Worm (Caenorhabditis elegans) whole organism, young adult: ENCODE measurements around the gene egl-2.

Source experiments
- B0261.1 ChIP-seq: sonication (generic microtip); optimal IDR thresholded peaks from 2 replicates; lab custom pipeline; 2016; ENCODE audit warnings: mild to moderate bottlenecking, missing genetic modification characterization, moderate library complexity, missing compliant biosample characterization
- C06A6.2 ChIP-seq: fragments of 200-800 bp; sonication (Bioruptor generic); conservative IDR thresholded peaks from 2 replicates; pipeline ENCODE4 v1.3.6; 2022; ENCODE audit warnings: missing genetic modification characterization, missing compliant biosample characterization
- F33H1.4 ChIP-seq: fragments of 200-800 bp; sonication (Bioruptor generic); IDR thresholded peaks from 2 replicates; pipeline ENCODE4 v1.3.6; 2022; ENCODE audit warnings: missing genetic modification reagents, missing genetic modification characterization, missing compliant biosample characterization
- F37B4.10 ChIP-seq: fragments of 200-800 bp; sonication (Bioruptor generic); IDR thresholded peaks from 2 replicates; pipeline ENCODE4 v1.3.6; 2022; ENCODE audit warnings: missing genetic modification characterization, missing compliant biosample characterization
- F55B11.4 ChIP-seq: sonication (generic microtip); optimal IDR thresholded peaks from 2 replicates; lab custom pipeline; 2016; ENCODE audit warnings: missing compliant biosample characterization, missing genetic modification characterization, borderline replicate concordance; ENCODE audit not compliant: insufficient read depth
- K12H6.12 ChIP-seq: fragments of 200-800 bp; sonication (Bioruptor generic); optimal IDR thresholded peaks from 2 replicates; lab custom pipeline; 2018; ENCODE audit warnings: mild to moderate bottlenecking, missing genetic modification characterization, missing compliant biosample characterization
- T07F8.4 ChIP-seq: sonication (generic microtip); optimal IDR thresholded peaks from 2 replicates; lab custom pipeline; 2016; ENCODE audit warnings: mild to moderate bottlenecking, missing genetic modification characterization, moderate library complexity, missing compliant biosample characterization
- T26A5.8 ChIP-seq: sonication (generic microtip); optimal IDR thresholded peaks from 2 replicates; lab custom pipeline; 2016; ENCODE audit warnings: missing genetic modification characterization, missing compliant biosample characterization
- Y53G8AR.9 ChIP-seq: fragments of 200-800 bp; sonication (Bioruptor generic); conservative IDR thresholded peaks from 2 replicates; pipeline ENCODE4 v1.3.6; 2022; ENCODE audit warnings: missing genetic modification reagents, missing genetic modification characterization, missing compliant biosample characterization
- aptf-3 ChIP-seq: fragments of 200-800 bp; sonication (Bioruptor generic); IDR thresholded peaks from 2 replicates; pipeline ENCODE4 v1.3.6; 2022; ENCODE audit warnings: missing genetic modification characterization, missing compliant biosample characterization
- bed-1 ChIP-seq: fragments of 200-800 bp; sonication (Bioruptor generic); IDR thresholded peaks from 2 replicates; pipeline ENCODE4 v1.3.6; 2022; ENCODE audit warnings: missing genetic modification reagents, missing genetic modification characterization, missing compliant biosample characterization
- bed-2 ChIP-seq: fragments of 200-800 bp; sonication (Bioruptor generic); IDR thresholded peaks from 2 replicates; pipeline ENCODE4 v1.3.6; 2022; ENCODE audit warnings: missing genetic modification reagents, missing genetic modification characterization, missing compliant biosample characterization
- ceh-58 ChIP-seq: fragments of 200-800 bp; sonication (Bioruptor generic); IDR thresholded peaks from 2 replicates; pipeline ENCODE4 v1.3.6; 2022; ENCODE audit warnings: missing genetic modification characterization, missing compliant biosample characterization
- dox-1 ChIP-seq: fragments of 200-800 bp; sonication (Bioruptor generic); IDR thresholded peaks from 2 replicates; pipeline ENCODE4 v1.3.6; 2022; ENCODE audit warnings: missing genetic modification reagents, missing genetic modification characterization, missing compliant biosample characterization
- egrh-3 ChIP-seq: fragments of 200-800 bp; sonication (Bioruptor generic); IDR thresholded peaks from 2 replicates; pipeline ENCODE4 v1.3.6; 2022; ENCODE audit warnings: missing genetic modification reagents, missing genetic modification characterization, missing compliant biosample characterization
- hmg-20 ChIP-seq: fragments of 200-800 bp; sonication (Bioruptor generic); IDR thresholded peaks from 2 replicates; pipeline ENCODE4 v1.3.6; 2022; ENCODE audit warnings: missing genetic modification reagents, missing genetic modification characterization, missing compliant biosample characterization
- hrde-1 ChIP-seq: sonication (generic microtip); optimal IDR thresholded peaks from 2 replicates; lab custom pipeline; 2016; ENCODE audit warnings: missing genetic modification characterization, mild to moderate bottlenecking, missing compliant biosample characterization, moderate library complexity, missing genotype, missing genetic modification reagents, borderline replicate concordance
- hsf-1 ChIP-seq: fragments of 200-800 bp; sonication (Bioruptor generic); IDR thresholded peaks from 2 replicates; pipeline ENCODE4 v1.3.6; 2022; ENCODE audit warnings: missing genetic modification reagents, missing genetic modification characterization, missing compliant biosample characterization
- lag-1 ChIP-seq: fragments of 200-800 bp; sonication (Bioruptor generic); IDR thresholded peaks from 2 replicates; pipeline ENCODE4 v1.3.6; 2022; ENCODE audit warnings: missing genetic modification reagents, missing genetic modification characterization, missing compliant biosample characterization
- let-526 ChIP-seq: fragments of 200-800 bp; sonication (Bioruptor generic); IDR thresholded peaks from 2 replicates; pipeline ENCODE4 v1.3.6; 2022; ENCODE audit warnings: missing genetic modification reagents, missing genetic modification characterization, missing compliant biosample characterization
- let-607 ChIP-seq, 2 experiments: fragments of 200-800 bp in 1 of 2; sonication (Bioruptor generic) in 1 of 2; sonication (generic microtip) in 1 of 2; optimal IDR thresholded peaks; 2 replicates each; lab custom pipeline; 2016 to 2018; ENCODE audit warnings: mild to moderate bottlenecking in 2 of 2, missing compliant biosample characterization in 2 of 2, missing genetic modification characterization in 2 of 2, moderate library complexity in 2 of 2, missing genotype in 1 of 2
- lir-1 ChIP-seq: fragments of 200-800 bp; sonication (Bioruptor generic); conservative IDR thresholded peaks from 2 replicates; pipeline ENCODE4 v1.3.6; 2022; ENCODE audit warnings: missing genetic modification reagents, missing genetic modification characterization, missing compliant biosample characterization
- lsy-27 ChIP-seq: sonication (generic microtip); optimal IDR thresholded peaks from 2 replicates; lab custom pipeline; 2017; ENCODE audit warnings: missing genetic modification characterization, mild to moderate bottlenecking, missing compliant biosample characterization, antibody characterized with exemption, missing genotype, borderline replicate concordance; ENCODE audit not compliant: insufficient read depth
- mcd-1 ChIP-seq: fragments of 200-800 bp; sonication (Bioruptor generic); IDR thresholded peaks from 2 replicates; pipeline ENCODE4 v1.3.6; 2022; ENCODE audit warnings: missing genetic modification reagents, missing genetic modification characterization, missing compliant biosample characterization
- mel-28 ChIP-seq: sonication (generic microtip); optimal IDR thresholded peaks from 2 replicates; lab custom pipeline; 2016; ENCODE audit warnings: borderline replicate concordance, mild to moderate bottlenecking, missing genetic modification characterization, missing compliant biosample characterization
- mes-4 ChIP-seq: sonication (generic microtip); optimal IDR thresholded peaks from 2 replicates; lab custom pipeline; 2016; ENCODE audit warnings: missing genotype, missing genetic modification characterization, missing compliant biosample characterization
- nhr-179 ChIP-seq: sonication (generic microtip); optimal IDR thresholded peaks from 2 replicates; lab custom pipeline; 2016; ENCODE audit warnings: mild to moderate bottlenecking, missing genetic modification characterization, missing compliant biosample characterization
- nhr-80 ChIP-seq: sonication (generic microtip); optimal IDR thresholded peaks from 2 replicates; lab custom pipeline; 2016; ENCODE audit warnings: missing genetic modification characterization, missing compliant biosample characterization
- rcor-1 ChIP-seq: fragments of 200-800 bp; sonication (Bioruptor generic); IDR thresholded peaks from 2 replicates; pipeline ENCODE4 v1.3.6; 2022; ENCODE audit warnings: missing genetic modification reagents, missing genetic modification characterization, missing compliant biosample characterization
- rec-8 ChIP-seq, 2 experiments: sonication (generic microtip); optimal IDR thresholded peaks; 2 replicates each; lab custom pipeline; 2016; ENCODE audit warnings: mild to moderate bottlenecking in 2 of 2, missing genetic modification characterization in 2 of 2, missing genetic modification reagents in 2 of 2, missing genotype in 2 of 2, missing biosample characterization in 1 of 2, missing compliant biosample characterization in 1 of 2, moderate library complexity in 1 of 2
- sea-2 ChIP-seq: fragments of 200-800 bp; sonication (Bioruptor generic); IDR thresholded peaks from 2 replicates; pipeline ENCODE4 v1.3.6; 2022; ENCODE audit warnings: missing genetic modification characterization, missing compliant biosample characterization
- snpc-4 ChIP-seq, 5 experiments: fragments of 150-350 bp in 1 of 5; sonication (generic microtip) in 4 of 5; optimal IDR thresholded peaks; 2 replicates each; lab custom pipeline; 2014 to 2018; ENCODE audit warnings: missing genetic modification characterization in 5 of 5, missing biosample characterization in 3 of 5, antibody characterized with exemption in 2 of 5, mild to moderate bottlenecking in 2 of 5, missing compliant biosample characterization in 2 of 5, missing genotype in 2 of 5, moderate library complexity in 2 of 5, missing genetic modification reagents in 1 of 5
- tbx-9 ChIP-seq: sonication (generic microtip); optimal IDR thresholded peaks from 2 replicates; lab custom pipeline; 2016; ENCODE audit warnings: borderline replicate concordance, missing genetic modification characterization, inconsistent platforms, missing compliant biosample characterization
- zfh-2 ChIP-seq: fragments of 200-800 bp; sonication (Bioruptor generic); conservative IDR thresholded peaks from 2 replicates; pipeline ENCODE4 v1.3.6; 2022; ENCODE audit warnings: missing genetic modification reagents, missing genetic modification characterization, missing compliant biosample characterization
- ztf-25 ChIP-seq: fragments of 200-800 bp; sonication (Bioruptor generic); IDR thresholded peaks from 2 replicates; pipeline ENCODE4 v1.3.6; 2022; ENCODE audit warnings: missing genetic modification reagents, missing genetic modification characterization, missing compliant biosample characterization
- ztf-26 ChIP-seq: sonication (generic microtip); optimal IDR thresholded peaks from 2 replicates; lab custom pipeline; 2017; ENCODE audit warnings: missing genetic modification characterization, missing compliant biosample characterization

Gene egl-2

DNA sequence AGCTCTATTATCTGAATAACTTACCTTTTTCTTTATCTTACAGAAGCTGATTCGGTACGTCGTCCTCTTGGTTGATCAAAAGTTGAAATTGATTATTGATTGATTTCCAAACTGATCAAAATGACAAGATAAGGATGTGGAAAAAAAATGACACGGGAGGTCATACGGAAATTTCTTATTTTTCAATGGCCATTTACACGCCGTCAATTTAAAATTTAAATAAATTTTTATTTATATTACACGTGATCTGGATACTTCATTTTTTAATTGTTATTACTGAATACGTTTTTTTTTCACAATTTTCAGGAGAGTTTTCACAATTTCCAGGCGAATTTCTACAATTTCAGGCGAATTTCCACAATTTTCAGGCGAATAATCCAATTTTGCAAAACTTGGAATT is 23.2 kb downstream of the egl-2 start, which contains the start of gene Y75B7B.2:
TSS of gene Y75B7B.2 (minus strand) at position 101 of the 400 bp plus-strand sequence.
- TF ChIP-seq zfh-2 (GFP tag; lab: Robert Waterston, UW): no peak
- TF ChIP-seq nhr-80 (tag; lab: Kevin White, UChicago): no peak
- no peak for TF ChIP-seq hrde-1 (tag; lab: Kevin White, UChicago)
- TF ChIP-seq let-526 (GFP tag; lab: Robert Waterston, UW): no peak
- TF ChIP-seq egrh-3: no peak
- no peak for TF ChIP-seq F33H1.4 (GFP tag; lab: Robert Waterston, UW)
- TF ChIP-seq rcor-1 (GFP tag; lab: Robert Waterston, UW): no peak
- TF ChIP-seq Y53G8AR.9: no peak
- no peak for TF ChIP-seq mel-28 (tag; lab: Kevin White, UChicago)
- no peak for TF ChIP-seq nhr-179 (tag; lab: Kevin White, UChicago)
- TF ChIP-seq tbx-9: no peak
- TF ChIP-seq dox-1 (GFP tag; lab: Robert Waterston, UW): no peak
- no peak for TF ChIP-seq mcd-1 (GFP tag; lab: Robert Waterston, UW)
- no peak for TF ChIP-seq lsy-27 (tag; lab: Kevin White, UChicago)
- TF ChIP-seq T26A5.8 (tag; lab: Kevin White, UChicago): no peak
- no peak for TF ChIP-seq lag-1
- TF ChIP-seq F55B11.4 (tag; lab: Kevin White, UChicago): no peak
- TF ChIP-seq aptf-3: no peak
- TF ChIP-seq K12H6.12 (tag; lab: Kevin White, UChicago): no peak

DNA sequence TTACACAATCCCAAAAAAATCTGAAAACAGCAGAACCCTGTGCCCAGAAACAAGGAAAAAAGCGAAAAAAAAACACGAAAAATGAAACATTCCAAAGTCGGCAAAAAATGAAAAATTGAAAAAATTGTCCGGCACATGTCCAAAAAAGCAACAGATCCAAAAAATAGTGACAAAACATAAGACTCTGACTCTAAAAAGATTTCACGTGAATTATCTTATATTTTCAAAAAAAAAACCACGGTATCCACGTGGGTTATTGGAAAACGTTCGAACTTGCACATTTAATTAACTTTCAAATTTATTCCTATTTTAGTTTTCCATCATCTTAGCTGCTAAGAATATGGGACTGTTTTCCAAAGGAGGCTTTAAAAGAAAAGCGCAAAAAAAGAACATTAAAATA is 28.5 kb downstream of the egl-2 start, which contains the start of gene Y75B7B.1:
TSS of gene Y75B7B.1 (plus strand) at position 301 of the 400 bp plus-strand sequence.
- no peak for TF ChIP-seq ceh-58 (GFP tag; lab: Robert Waterston, UW)
- TF ChIP-seq nhr-179 (tag; lab: Kevin White, UChicago): no peak
- TF ChIP-seq lir-1 (GFP tag; lab: Robert Waterston, UW): no peak
- no peak for TF ChIP-seq let-607 (tag; optimal IDR thresholded peaks at IDR 0.05; lab: Kevin White, UChicago)
- TF ChIP-seq, all 124 proteins: peak for 0

ce11 chrV:1266540-1266939 is 32.6 kb downstream of the egl-2 start:
- TF ChIP-seq ztf-26 (tag; lab: Kevin White, UChicago) (no peak), dox-1 (GFP tag; lab: Robert Waterston, UW) (no peak), snpc-4 (GFP tag; optimal IDR thresholded peaks at IDR 0.05; lab: Kevin White, UChicago) (no peak), snpc-4 (tag; optimal IDR thresholded peaks at IDR 0.05; lab: Kevin White, UChicago) (no peak), aptf-3 (no peak), lsy-27 (tag; lab: Kevin White, UChicago) (no peak), ztf-25 (no peak), T07F8.4 (tag; lab: Kevin White, UChicago) (no peak), sea-2 (GFP tag; lab: Robert Waterston, UW) (no peak), C06A6.2 (GFP tag; lab: Robert Waterston, UW) (no peak), rcor-1 (GFP tag; lab: Robert Waterston, UW) (no peak), bed-1 (GFP tag; lab: Robert Waterston, UW) (no peak), lag-1 (no peak), let-526 (GFP tag; lab: Robert Waterston, UW) (no peak), mes-4 (tag; lab: Kevin White, UChicago) (no peak), bed-2 (GFP tag; lab: Robert Waterston, UW) (no peak), F37B4.10 (GFP tag; lab: Robert Waterston, UW) (no peak), B0261.1 (tag; lab: Kevin White, UChicago) (no peak), rec-8 (tag; optimal IDR thresholded peaks at IDR 0.05; lab: Kevin White, UChicago) (no peak), hsf-1 (GFP tag; lab: Robert Waterston, UW) (no peak), hmg-20 (GFP tag; lab: Robert Waterston, UW) (no peak)
